Worm (Caenorhabditis elegans) whole organism, young adult: ENCODE measurements around the gene lsm-4.

Source experiments
- B0035.1 ChIP-seq: sonication (generic microtip); optimal IDR thresholded peaks from 2 replicates; lab custom pipeline; 2016; ENCODE audit warnings: missing genetic modification characterization, mild to moderate bottlenecking, missing compliant biosample characterization, missing genotype, missing genetic modification reagents
- B0261.1 ChIP-seq: sonication (generic microtip); optimal IDR thresholded peaks from 2 replicates; lab custom pipeline; 2016; ENCODE audit warnings: mild to moderate bottlenecking, missing genetic modification characterization, moderate library complexity, missing compliant biosample characterization
- B0336.3 ChIP-seq: fragments of 200-800 bp; sonication (Bioruptor generic); IDR thresholded peaks from 2 replicates; pipeline ENCODE4 v1.3.6; 2022; ENCODE audit warnings: missing genetic modification characterization, missing compliant biosample characterization
- C06A6.2 ChIP-seq: fragments of 200-800 bp; sonication (Bioruptor generic); conservative IDR thresholded peaks from 2 replicates; pipeline ENCODE4 v1.3.6; 2022; ENCODE audit warnings: missing genetic modification characterization, missing compliant biosample characterization
- F22D6.2 ChIP-seq: sonication (generic microtip); optimal IDR thresholded peaks from 2 replicates; lab custom pipeline; 2016; ENCODE audit warnings: mild to moderate bottlenecking, missing genetic modification characterization, missing compliant biosample characterization
- F23B12.7 ChIP-seq: sonication (generic microtip); optimal IDR thresholded peaks from 2 replicates; lab custom pipeline; 2017; ENCODE audit warnings: missing genetic modification characterization, mild to moderate bottlenecking, missing compliant biosample characterization, antibody characterized with exemption, moderate library complexity; ENCODE audit not compliant: insufficient read depth
- F37B4.10 ChIP-seq: fragments of 200-800 bp; sonication (Bioruptor generic); IDR thresholded peaks from 2 replicates; pipeline ENCODE4 v1.3.6; 2022; ENCODE audit warnings: missing genetic modification characterization, missing compliant biosample characterization
- F55B11.4 ChIP-seq: sonication (generic microtip); optimal IDR thresholded peaks from 2 replicates; lab custom pipeline; 2016; ENCODE audit warnings: missing compliant biosample characterization, missing genetic modification characterization, borderline replicate concordance; ENCODE audit not compliant: insufficient read depth
- F57A8.1 ChIP-seq: fragments of 200-800 bp; sonication (Bioruptor generic); optimal IDR thresholded peaks from 2 replicates; lab custom pipeline; 2018; ENCODE audit warnings: mild to moderate bottlenecking, missing genetic modification characterization, moderate library complexity, missing compliant biosample characterization
- F57C9.4 ChIP-seq: sonication (generic microtip); optimal IDR thresholded peaks from 2 replicates; lab custom pipeline; 2017; ENCODE audit warnings: mild to moderate bottlenecking, missing genetic modification characterization, missing compliant biosample characterization
- Y53F4B.3 ChIP-seq: fragments of 200-800 bp; sonication (Bioruptor generic); IDR thresholded peaks from 2 replicates; pipeline ENCODE4 v1.3.6; 2022; ENCODE audit warnings: missing genetic modification reagents, missing genetic modification characterization, missing compliant biosample characterization
- Y67H2A.10 ChIP-seq: fragments of 200-800 bp; sonication (Bioruptor generic); conservative IDR thresholded peaks from 2 replicates; pipeline ENCODE4 v1.3.6; 2022; ENCODE audit warnings: missing genetic modification reagents, missing genetic modification characterization, missing compliant biosample characterization
- Y79H2A.3 ChIP-seq: fragments of 200-800 bp; sonication (Bioruptor generic); conservative IDR thresholded peaks from 2 replicates; pipeline ENCODE4 v1.3.6; 2022; ENCODE audit warnings: missing genetic modification reagents, missing genetic modification characterization, missing compliant biosample characterization
- Y95B8A.8 ChIP-seq: fragments of 200-800 bp; sonication (Bioruptor generic); IDR thresholded peaks from 2 replicates; pipeline ENCODE4 v1.3.6; 2022; ENCODE audit warnings: missing genetic modification reagents, missing genetic modification characterization, missing compliant biosample characterization
- ZK185.1 ChIP-seq: sonication (generic microtip); optimal IDR thresholded peaks from 2 replicates; lab custom pipeline; 2016; ENCODE audit warnings: mild to moderate bottlenecking, missing genetic modification characterization, missing compliant biosample characterization; ENCODE audit not compliant: poor library complexity, severe bottlenecking
- aptf-3 ChIP-seq: fragments of 200-800 bp; sonication (Bioruptor generic); IDR thresholded peaks from 2 replicates; pipeline ENCODE4 v1.3.6; 2022; ENCODE audit warnings: missing genetic modification characterization, missing compliant biosample characterization
- attf-5 ChIP-seq: fragments of 200-800 bp; sonication (Bioruptor generic); optimal IDR thresholded peaks from 2 replicates; lab custom pipeline; 2018; ENCODE audit warnings: mild to moderate bottlenecking, missing genetic modification characterization, missing compliant biosample characterization
- attf-6 ChIP-seq: fragments of 200-800 bp; sonication (Bioruptor generic); IDR thresholded peaks from 2 replicates; pipeline ENCODE4 v1.3.6; 2022; ENCODE audit warnings: missing genetic modification reagents, missing genetic modification characterization, missing compliant biosample characterization
- ceh-40 ChIP-seq: fragments of 200-800 bp; sonication (Bioruptor generic); IDR thresholded peaks from 2 replicates; pipeline ENCODE4 v1.3.6; 2022; ENCODE audit warnings: missing genetic modification characterization, missing compliant biosample characterization
- chd-7 ChIP-seq: sonication (generic microtip); optimal IDR thresholded peaks from 2 replicates; lab custom pipeline; 2016; ENCODE audit warnings: mild to moderate bottlenecking, missing genetic modification characterization, moderate library complexity, missing compliant biosample characterization
- dox-1 ChIP-seq: fragments of 200-800 bp; sonication (Bioruptor generic); IDR thresholded peaks from 2 replicates; pipeline ENCODE4 v1.3.6; 2022; ENCODE audit warnings: missing genetic modification reagents, missing genetic modification characterization, missing compliant biosample characterization
- dpff-1 ChIP-seq: sonication (generic microtip); optimal IDR thresholded peaks from 2 replicates; lab custom pipeline; 2017; ENCODE audit warnings: mild to moderate bottlenecking, missing genetic modification characterization, missing compliant biosample characterization
- egl-18 ChIP-seq: fragments of 200-800 bp; sonication (Bioruptor generic); IDR thresholded peaks from 2 replicates; pipeline ENCODE4 v1.3.6; 2022; ENCODE audit warnings: missing genetic modification reagents, missing genetic modification characterization, missing compliant biosample characterization
- egl-44 ChIP-seq: fragments of 200-800 bp; sonication (Bioruptor generic); IDR thresholded peaks from 2 replicates; pipeline ENCODE4 v1.3.6; 2022; ENCODE audit warnings: missing genetic modification reagents, missing genetic modification characterization, missing compliant biosample characterization
- ets-4 ChIP-seq: fragments of 200-800 bp; sonication (Bioruptor generic); optimal IDR thresholded peaks from 2 replicates; lab custom pipeline; 2018; ENCODE audit warnings: mild to moderate bottlenecking, missing genetic modification characterization, missing compliant biosample characterization
- gei-17 ChIP-seq: fragments of 200-800 bp; sonication (Bioruptor generic); optimal IDR thresholded peaks from 2 replicates; lab custom pipeline; 2018; ENCODE audit warnings: mild to moderate bottlenecking, missing genetic modification characterization, missing compliant biosample characterization
- hlh-26 ChIP-seq: fragments of 200-800 bp; sonication (Bioruptor generic); conservative IDR thresholded peaks from 2 replicates; pipeline ENCODE4 v1.3.6; 2022; ENCODE audit warnings: missing genetic modification reagents, missing genetic modification characterization, missing compliant biosample characterization
- hrde-1 ChIP-seq: sonication (generic microtip); optimal IDR thresholded peaks from 2 replicates; lab custom pipeline; 2016; ENCODE audit warnings: missing genetic modification characterization, mild to moderate bottlenecking, missing compliant biosample characterization, moderate library complexity, missing genotype, missing genetic modification reagents, borderline replicate concordance
- let-526 ChIP-seq: fragments of 200-800 bp; sonication (Bioruptor generic); IDR thresholded peaks from 2 replicates; pipeline ENCODE4 v1.3.6; 2022; ENCODE audit warnings: missing genetic modification reagents, missing genetic modification characterization, missing compliant biosample characterization
- let-607 ChIP-seq, 2 experiments: fragments of 200-800 bp in 1 of 2; sonication (Bioruptor generic) in 1 of 2; sonication (generic microtip) in 1 of 2; optimal IDR thresholded peaks; 2 replicates each; lab custom pipeline; 2016 to 2018; ENCODE audit warnings: mild to moderate bottlenecking in 2 of 2, missing compliant biosample characterization in 2 of 2, missing genetic modification characterization in 2 of 2, moderate library complexity in 2 of 2, missing genotype in 1 of 2
- lin-26 ChIP-seq: fragments of 200-800 bp; sonication (Bioruptor generic); IDR thresholded peaks from 2 replicates; pipeline ENCODE4 v1.3.6; 2022; ENCODE audit warnings: missing genetic modification reagents, missing genetic modification characterization, missing compliant biosample characterization
- lin-35 ChIP-seq, 3 experiments: fragments of 150-350 bp in 2 of 3; sonication (generic microtip) in 1 of 3; optimal IDR thresholded peaks; 2 replicates each; lab custom pipeline; 2014 to 2018; ENCODE audit warnings: missing biosample characterization in 3 of 3, missing genetic modification characterization in 3 of 3, missing genetic modification reagents in 3 of 3
- madf-3 ChIP-seq: fragments of 200-800 bp; sonication (Bioruptor generic); IDR thresholded peaks from 2 replicates; pipeline ENCODE4 v1.3.6; 2022; ENCODE audit warnings: missing genetic modification reagents, missing genetic modification characterization, missing compliant biosample characterization
- mel-28 ChIP-seq: sonication (generic microtip); optimal IDR thresholded peaks from 2 replicates; lab custom pipeline; 2016; ENCODE audit warnings: borderline replicate concordance, mild to moderate bottlenecking, missing genetic modification characterization, missing compliant biosample characterization
- mxl-1 ChIP-seq: sonication (generic microtip); optimal IDR thresholded peaks from 2 replicates; lab custom pipeline; 2016; ENCODE audit warnings: missing genetic modification characterization, missing compliant biosample characterization
- nhr-80 ChIP-seq: sonication (generic microtip); optimal IDR thresholded peaks from 2 replicates; lab custom pipeline; 2016; ENCODE audit warnings: missing genetic modification characterization, missing compliant biosample characterization
- nhr-90 ChIP-seq: sonication (generic microtip); optimal IDR thresholded peaks from 2 replicates; lab custom pipeline; 2016; ENCODE audit warnings: missing genotype, mild to moderate bottlenecking, missing genetic modification characterization, missing compliant biosample characterization
- pha-4 ChIP-seq: fragments of 150-350 bp; sonication (generic microtip); optimal IDR thresholded peaks from 2 replicates; lab custom pipeline; 2014; ENCODE audit warnings: missing biosample characterization, missing genetic modification reagents, missing genetic modification characterization
- tbp1 ChIP-seq: fragments of 200-800 bp; sonication (Bioruptor generic); optimal IDR thresholded peaks from 2 replicates; lab custom pipeline; 2018; ENCODE audit warnings: mild to moderate bottlenecking, missing genetic modification characterization, missing compliant biosample characterization
- tbx-9 ChIP-seq: sonication (generic microtip); optimal IDR thresholded peaks from 2 replicates; lab custom pipeline; 2016; ENCODE audit warnings: borderline replicate concordance, missing genetic modification characterization, inconsistent platforms, missing compliant biosample characterization
- unc-62 ChIP-seq: fragments of 150-350 bp; optimal IDR thresholded peaks from 2 replicates; lab custom pipeline; 2014; ENCODE audit warnings: missing biosample characterization, missing genetic modification reagents, missing genetic modification characterization
- ztf-18 ChIP-seq: sonication (generic microtip); optimal IDR thresholded peaks from 2 replicates; lab custom pipeline; 2016; ENCODE audit warnings: missing genotype, mild to moderate bottlenecking, missing genetic modification characterization, missing compliant biosample characterization
- ztf-28 ChIP-seq: fragments of 200-800 bp; sonication (Bioruptor generic); IDR thresholded peaks from 2 replicates; pipeline ENCODE4 v1.3.6; 2022; ENCODE audit warnings: missing genetic modification reagents, missing genetic modification characterization, missing compliant biosample characterization

Gene lsm-4

DNA sequence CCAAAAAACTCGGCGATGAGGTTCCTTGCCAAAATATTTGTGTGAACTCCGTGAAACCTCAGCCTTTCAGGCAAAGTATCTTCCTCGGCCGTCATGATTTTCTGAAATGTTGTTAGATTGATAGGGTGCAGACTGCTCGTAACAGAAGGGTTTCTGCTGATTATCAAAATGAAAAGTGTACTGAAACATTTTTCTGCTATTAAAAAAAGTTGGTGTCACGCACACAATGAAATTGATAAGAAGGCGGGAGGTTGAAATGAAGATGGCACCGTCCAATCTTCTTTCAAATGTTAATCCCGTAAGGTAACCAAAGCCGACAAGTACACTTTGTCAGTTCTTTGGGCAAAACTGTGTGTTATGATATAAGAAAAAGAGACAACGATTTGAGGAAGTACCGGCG lies 16.0 kb downstream of the lsm-4 start:
- no peak for TF ChIP-seq pha-4 (tag; lab: Kevin White, UChicago)
- peak; percentile 2 for TF ChIP-seq tbp1
- no peak for TF ChIP-seq ceh-40 (GFP tag; lab: Robert Waterston, UW)
- TF ChIP-seq ztf-28 (GFP tag; lab: Robert Waterston, UW) = no peak
- no peak for TF ChIP-seq tbx-9 (tag; lab: Kevin White, UChicago)
- no peak for TF ChIP-seq F23B12.7 (tag; lab: Kevin White, UChicago)
- 0 out of 2 replicates have a peak, but pooled peaks have one; percentile 32 for TF ChIP-seq dox-1 (GFP tag; lab: Robert Waterston, UW)
- TF ChIP-seq let-526 (GFP tag; lab: Robert Waterston, UW) = no peak
- TF ChIP-seq ztf-18 (tag; lab: Kevin White, UChicago) = no peak
- no peak for TF ChIP-seq lin-26
- no peak for TF ChIP-seq Y79H2A.3
- TF ChIP-seq hrde-1 (tag; lab: Kevin White, UChicago) = no peak
- no peak for TF ChIP-seq C06A6.2 (GFP tag; lab: Robert Waterston, UW)
- no peak for TF ChIP-seq attf-5 (GFP tag; lab: Kevin White, UChicago)
- TF ChIP-seq nhr-80 (tag; lab: Kevin White, UChicago) = peak; percentile 83
- TF ChIP-seq F57C9.4 (tag; lab: Kevin White, UChicago) = no peak
- no peak for TF ChIP-seq mxl-1 (tag; lab: Kevin White, UChicago)
- no peak for TF ChIP-seq B0336.3
- TF ChIP-seq Y53F4B.3 (GFP tag; lab: Robert Waterston, UW) = no peak
- no peak for TF ChIP-seq egl-44 (GFP tag; lab: Robert Waterston, UW)
- 0 out of 2 replicates have a peak, but pooled peaks have one; percentile 64 for TF ChIP-seq F37B4.10 (GFP tag; lab: Robert Waterston, UW)
- TF ChIP-seq Y95B8A.8 (GFP tag; lab: Robert Waterston, UW) = no peak
- TF ChIP-seq ZK185.1 = no peak
- TF ChIP-seq chd-7 (tag; lab: Kevin White, UChicago) = no peak
- TF ChIP-seq let-607 (tag; optimal IDR thresholded peaks at IDR 0.05; lab: Kevin White, UChicago) = peak in 1 of 2 experiments; percentile 40
- no peak for TF ChIP-seq F22D6.2 (tag; lab: Kevin White, UChicago)
- no peak for TF ChIP-seq egl-18 (GFP tag; lab: Robert Waterston, UW)
- no peak for TF ChIP-seq hlh-26 (GFP tag; lab: Robert Waterston, UW)
- no peak for TF ChIP-seq B0261.1 (tag; lab: Kevin White, UChicago)
- no peak for TF ChIP-seq nhr-90 (tag; lab: Kevin White, UChicago)
- no peak for TF ChIP-seq aptf-3 (GFP tag; lab: Robert Waterston, UW)
- no peak for TF ChIP-seq lin-35 (GFP tag; optimal IDR thresholded peaks at IDR 0.05; lab: Kevin White, UChicago)
- TF ChIP-seq Y67H2A.10 (GFP tag; lab: Robert Waterston, UW) = no peak
- no peak for TF ChIP-seq dpff-1
- no peak for TF ChIP-seq B0035.1
- TF ChIP-seq unc-62 = no peak
- TF ChIP-seq F55B11.4 (tag; lab: Kevin White, UChicago) = no peak
- TF ChIP-seq F57A8.1 (GFP tag; lab: Kevin White, UChicago) = no peak
- TF ChIP-seq ets-4 (GFP tag; lab: Kevin White, UChicago) = no peak
- TF ChIP-seq mel-28 (tag; lab: Kevin White, UChicago) = no peak
- TF ChIP-seq madf-3 (GFP tag; lab: Robert Waterston, UW) = no peak
- TF ChIP-seq gei-17 = no peak
- TF ChIP-seq attf-6 (GFP tag; lab: Robert Waterston, UW) = no peak
